Worm (Caenorhabditis elegans) whole organism, L4/young adult: ENCODE measurements around the gene F43C11.10.

Source experiments
- W03F9.2 ChIP-seq: fragments of 150-350 bp; optimal IDR thresholded peaks from 2 replicates; lab custom pipeline; 2014; ENCODE audit warnings: missing biosample characterization, missing genetic modification characterization
- dao-5 ChIP-seq: sonication (generic microtip); optimal IDR thresholded peaks from 2 replicates; lab custom pipeline; 2016; ENCODE audit warnings: missing genotype, missing genetic modification characterization, moderate library complexity, missing compliant biosample characterization
- him-1 ChIP-seq: sonication (generic microtip); optimal IDR thresholded peaks from 2 replicates; lab custom pipeline; 2016; ENCODE audit warnings: missing genotype, missing genetic modification reagents, missing genetic modification characterization, missing compliant biosample characterization

Gene F43C11.10

ce11 chrII:2332220-2332619, 20.2 kb downstream of the F43C11.10 start, which contains the start of gene F43C11.8:
Gene F43C11.8, plus strand, starts transcription at chrII:2332520.
- TF ChIP-seq W03F9.2 (tag; lab: Kevin White, UChicago) (no peak), dao-5 (no peak), him-1 (tag; lab: Kevin White, UChicago) (no peak)

- TF ChIP-seq W03F9.2 (tag; lab: Kevin White, UChicago) (no peak), him-1 (tag; lab: Kevin White, UChicago) (no peak), dao-5 (no peak)
Observed at ce11 chrII:2330462-2330861, 22.0 kb downstream of the F43C11.10 start.

- TF ChIP-seq W03F9.2 (tag; lab: Kevin White, UChicago) (no peak), dao-5 (no peak), him-1 (tag; lab: Kevin White, UChicago) (no peak)
Observed at ce11 chrII:2328963-2329442, 23.4 kb downstream of the F43C11.10 start, which contains the start of the genes ZK1240.8 and ZK1240.1. Gene ZK1240.8, minus strand, starts transcription at chrII:2329063. Gene ZK1240.1, plus strand, starts transcription at chrII:2329392.

ce11 chrII:2324956-2325355, 27.5 kb downstream of the F43C11.10 start, which contains the start of gene ZK1240.11:
Gene ZK1240.11, plus strand, starts transcription at chrII:2325256.
- TF ChIP-seq him-1 (tag; lab: Kevin White, UChicago) (no peak), dao-5 (no peak)

- TF ChIP-seq W03F9.2 (tag; lab: Kevin White, UChicago) (no peak), dao-5 (no peak), him-1 (tag; lab: Kevin White, UChicago) (no peak)
Observed at ce11 chrII:2322857-2323518, 29.5 kb downstream of the F43C11.10 start, which contains the start of the genes ZK1240.6 and ZK1240.2. Gene ZK1240.6, minus strand, starts transcription at chrII:2322907. Gene ZK1240.2, plus strand, starts transcription at chrII:2323376.

- no peak for TF ChIP-seq him-1 (tag; lab: Kevin White, UChicago)
- no peak for TF ChIP-seq dao-5
- no peak for TF ChIP-seq W03F9.2 (tag; lab: Kevin White, UChicago)
Observed at ce11 chrII:2320097-2320496, 32.3 kb downstream of the F43C11.10 start, which contains the start of gene ZK1240.3. Gene ZK1240.3, plus strand, starts transcription at chrII:2320334.

ce11 chrII:2317883-2318357, 34.5 kb downstream of the F43C11.10 start, which contains the start of the genes ZK1240.5 and ZK1240.9:
Gene ZK1240.5, minus strand, starts transcription at chrII:2317933.
Gene ZK1240.9, plus strand, starts transcription at chrII:2318189.
- TF ChIP-seq W03F9.2 (tag; lab: Kevin White, UChicago) (no peak), dao-5 (no peak), him-1 (tag; lab: Kevin White, UChicago) (no peak)

- TF ChIP-seq him-1 (tag; lab: Kevin White, UChicago) (no peak), W03F9.2 (tag; lab: Kevin White, UChicago) (no peak), dao-5 (no peak)
Observed at ce11 chrII:2312747-2313146, 39.7 kb downstream of the F43C11.10 start, which contains the start of the genes trim-21 and B0281.1. Gene trim-21, minus strand, starts transcription at chrII:2312847. Gene B0281.1, plus strand, starts transcription at chrII:2313067.

- TF ChIP-seq him-1 (tag; lab: Kevin White, UChicago): no peak
- no peak for TF ChIP-seq W03F9.2 (tag; lab: Kevin White, UChicago)
- TF ChIP-seq dao-5: no peak
Observed at ce11 chrII:2306741-2307140, 45.7 kb downstream of the F43C11.10 start, which contains the start of gene B0281.3. Gene B0281.3, plus strand, starts transcription at chrII:2307041.

- no peak for TF ChIP-seq W03F9.2 (tag; lab: Kevin White, UChicago)
Observed at ce11 chrII:2305507-2305906, 46.9 kb downstream of the F43C11.10 start.

- TF ChIP-seq W03F9.2 (tag; lab: Kevin White, UChicago): no peak
- no peak for TF ChIP-seq him-1 (tag; lab: Kevin White, UChicago)
- TF ChIP-seq dao-5: no peak
Observed at ce11 chrII:2304575-2304974, 47.9 kb downstream of the F43C11.10 start.

ce11 chrII:2302330-2302729, 50.1 kb downstream of the F43C11.10 start, which contains the start of gene B0281.6:
Gene B0281.6, minus strand, starts transcription at chrII:2302430.
- TF ChIP-seq him-1 (tag; lab: Kevin White, UChicago) (no peak), dao-5 (no peak), W03F9.2 (tag; lab: Kevin White, UChicago) (no peak)

- no peak for TF ChIP-seq dao-5
- TF ChIP-seq him-1 (tag; lab: Kevin White, UChicago): no peak
- TF ChIP-seq W03F9.2 (tag; lab: Kevin White, UChicago): no peak
Observed at ce11 chrII:2300861-2301260, 51.6 kb downstream of the F43C11.10 start, which contains the start of gene B0281.5. Gene B0281.5, minus strand, starts transcription at chrII:2300961.
